Worm (Caenorhabditis elegans) whole organism, L4/young adult: Measurements from ENCODE around the gene taf-10.

Source experiments
- W03F9.2 ChIP-seq: fragments of 150-350 bp; optimal IDR thresholded peaks from 2 replicates; lab custom pipeline; 2014; ENCODE audit warnings: missing biosample characterization, missing genetic modification characterization
- him-1 ChIP-seq: sonication (generic microtip); optimal IDR thresholded peaks from 2 replicates; lab custom pipeline; 2016; ENCODE audit warnings: missing genotype, missing genetic modification reagents, missing genetic modification characterization, missing compliant biosample characterization

DNA sequence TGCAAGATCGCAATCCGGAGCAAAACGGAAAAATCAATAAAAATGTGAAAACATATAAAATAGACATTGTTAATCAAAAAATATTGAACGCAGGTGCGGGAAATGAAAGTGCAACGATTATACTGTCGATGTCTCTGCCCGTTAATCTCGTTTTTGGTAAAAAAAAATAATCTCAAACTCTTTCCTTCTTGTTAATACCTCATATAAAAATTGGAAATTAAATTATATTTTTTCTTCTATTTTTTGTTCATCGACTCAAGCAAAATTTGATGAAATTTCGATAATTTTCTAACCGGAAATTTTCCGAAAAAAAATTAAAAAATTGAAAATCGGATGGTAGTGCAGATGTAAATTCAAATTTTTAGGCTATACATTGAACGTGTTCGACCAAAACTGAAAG is 14.4 kb upstream of the taf-10 start, which contains the start of gene K03B4.9:
- no peak for TF ChIP-seq him-1
- no peak for TF ChIP-seq W03F9.2 (tag; lab: Kevin White, UChicago)
